Worm (Caenorhabditis elegans) whole organism, midembryonic: ENCODE results near the gene F47B7.3.

Source experiments
- T22C8.4 ChIP-seq: fragments of 200-800 bp; sonication (Bioruptor generic); IDR thresholded peaks from 2 replicates; pipeline ENCODE4 v1.3.6; 2022; ENCODE audit warnings: missing genetic modification characterization, missing compliant biosample characterization
- cog-1 ChIP-seq: sonication (generic microtip); optimal IDR thresholded peaks from 2 replicates; lab custom pipeline; 2016; ENCODE audit warnings: missing genetic modification characterization, missing compliant biosample characterization
- flt-1 ChIP-seq: fragments of 200-800 bp; sonication (Bioruptor generic); IDR thresholded peaks from 2 replicates; pipeline ENCODE4 v1.3.6; 2022; ENCODE audit warnings: missing genetic modification characterization, missing compliant biosample characterization
- klf-2 ChIP-seq: fragments of 200-800 bp; sonication (Bioruptor generic); conservative IDR thresholded peaks from 2 replicates; pipeline ENCODE4 v1.3.6; 2022; ENCODE audit warnings: missing genetic modification reagents, missing genetic modification characterization, missing compliant biosample characterization
- med-1 ChIP-seq: sonication (generic microtip); optimal IDR thresholded peaks from 2 replicates; lab custom pipeline; 2017; ENCODE audit warnings: missing genetic modification characterization, mild to moderate bottlenecking, missing compliant biosample characterization, antibody characterized with exemption, missing genetic modification reagents; ENCODE audit not compliant: insufficient read depth
- ref-1 ChIP-seq: fragments of 200-800 bp; sonication (Bioruptor generic); conservative IDR thresholded peaks from 2 replicates; pipeline ENCODE4 v1.3.6; 2022; ENCODE audit warnings: missing genetic modification reagents, missing genetic modification characterization, missing compliant biosample characterization
- tab-1 ChIP-seq: fragments of 200-800 bp; sonication (Bioruptor generic); IDR thresholded peaks from 2 replicates; pipeline ENCODE4 v1.3.6; 2022; ENCODE audit warnings: missing genetic modification characterization, missing compliant biosample characterization
- ztf-23 ChIP-seq: fragments of 200-800 bp; sonication (Bioruptor generic); IDR thresholded peaks from 2 replicates; pipeline ENCODE4 v1.3.6; 2022; ENCODE audit warnings: missing genetic modification reagents, missing genetic modification characterization, missing compliant biosample characterization
- ztf-29 ChIP-seq: fragments of 200-800 bp; sonication (Bioruptor generic); IDR thresholded peaks from 2 replicates; pipeline ENCODE4 v1.3.6; 2022; ENCODE audit warnings: missing genetic modification reagents, missing genetic modification characterization, missing compliant biosample characterization

DNA sequence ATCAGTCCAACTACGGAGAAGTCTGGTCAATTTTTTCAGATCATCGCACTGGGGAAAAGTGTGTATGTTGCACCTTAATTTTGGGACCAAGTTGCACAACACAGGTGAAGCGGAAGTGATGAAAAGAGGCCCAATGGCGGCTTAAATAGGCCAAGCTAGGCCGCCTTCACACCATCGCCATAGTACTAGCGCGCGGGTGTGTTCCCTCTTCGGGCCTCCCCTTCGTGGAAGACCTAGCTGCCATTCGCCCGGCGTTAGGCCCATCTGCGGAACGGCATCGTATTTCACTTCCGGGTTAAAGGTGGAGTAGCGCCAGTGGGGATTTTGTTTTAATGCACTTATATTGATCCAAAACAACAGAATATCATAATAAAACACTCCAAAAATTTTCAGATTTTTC is 4.4 kb downstream of the F47B7.3 start:
- TF ChIP-seq med-1 (GFP tag; lab: Kevin White, UChicago), result no peak
- TF ChIP-seq ztf-23 (GFP tag; lab: Robert Waterston, UW), result no peak
- TF ChIP-seq klf-2 (GFP tag; lab: Robert Waterston, UW), result no peak
- TF ChIP-seq cog-1 (tag; lab: Kevin White, UChicago), result no peak
- no peak for TF ChIP-seq flt-1 (GFP tag; lab: Robert Waterston, UW)
- 0 out of 2 replicates have a peak, but pooled peaks have one; percentile 44 for TF ChIP-seq tab-1
- TF ChIP-seq T22C8.4 (GFP tag; lab: Robert Waterston, UW), result no peak
- no peak for TF ChIP-seq ref-1 (GFP tag; lab: Robert Waterston, UW)
- no peak for TF ChIP-seq ztf-29 (GFP tag; lab: Robert Waterston, UW)
